Worm (Caenorhabditis elegans): ENCODE results near the gene F22D3.4.

DNA sequence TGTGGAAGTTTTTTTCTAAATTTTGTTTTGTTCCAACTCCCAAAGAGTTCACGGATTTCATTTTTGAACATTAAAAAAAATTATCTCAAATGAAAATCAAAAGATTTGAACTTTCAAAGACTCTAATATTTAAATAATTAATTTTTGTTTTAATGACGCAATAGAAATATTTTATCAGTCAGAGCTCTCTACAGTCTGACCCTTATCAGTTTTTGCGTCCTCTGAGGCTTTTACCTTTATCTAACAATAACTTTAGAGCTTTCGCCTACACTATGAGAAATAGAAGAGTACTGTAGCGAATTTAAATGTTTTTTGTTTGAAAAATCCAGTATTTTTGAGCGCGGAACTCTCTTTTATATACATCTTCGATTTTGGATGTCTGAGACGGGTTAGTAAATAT lies 8.5 kb downstream of the F22D3.4 start, which contains the start of gene B0252.5:
- TF ChIP-seq him-1 (tag; optimal IDR thresholded peaks at IDR 0.05) = no peak
- TF ChIP-seq dao-5 (tag; optimal IDR thresholded peaks at IDR 0.05) = no peak

Measured in whole organism, L4/young adult.